Worm (Caenorhabditis elegans): ENCODE measurements around the gene grp-1.

Gene grp-1

DNA sequence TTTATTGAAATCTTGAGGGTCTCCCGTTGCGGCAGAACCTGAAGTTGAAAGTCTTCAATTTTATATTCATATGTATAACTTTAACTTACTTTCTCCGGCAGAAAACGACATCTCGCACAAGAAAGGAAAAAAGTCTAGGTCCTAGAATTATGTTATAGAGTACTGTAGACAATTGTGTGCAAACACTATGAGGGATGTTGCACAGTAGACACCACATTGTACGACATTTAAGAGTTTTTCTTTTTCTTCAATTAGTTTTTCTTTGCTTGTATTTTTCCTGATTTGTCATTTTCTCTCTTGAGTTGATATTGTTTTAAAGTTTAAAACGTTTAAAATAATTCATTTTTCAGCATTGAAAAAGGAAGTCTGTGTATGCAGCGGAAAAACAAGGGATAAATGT is at the start of gene grp-1, which contains the start of gene K06H7.7 (continued):
- TF ChIP-seq skn-1 (tag; optimal IDR thresholded peaks at IDR 0.05): peak; percentile 64
- peak; percentile 85 for TF ChIP-seq mep-1 (tag; optimal IDR thresholded peaks at IDR 0.05)
- no peak for TF ChIP-seq ets-5 (GFP tag; IDR thresholded peaks at IDR 0.05)
- TF ChIP-seq pqm-1 (tag; optimal IDR thresholded peaks at IDR 0.05): no peak
- no peak for TF ChIP-seq nhr-77 (tag; optimal IDR thresholded peaks at IDR 0.05)
- TF ChIP-seq lin-14 (GFP tag; optimal IDR thresholded peaks at IDR 0.05): no peak
- TF ChIP-seq efl-3 (GFP tag; optimal IDR thresholded peaks at IDR 0.05): no peak
- TF ChIP-seq ceh-90 (tag; optimal IDR thresholded peaks at IDR 0.05): no peak
- TF ChIP-seq dpl-1 (GFP tag; optimal IDR thresholded peaks at IDR 0.05): peak; percentile 67 to 77 (median 76)
- TF ChIP-seq hlh-17 (GFP tag; optimal IDR thresholded peaks at IDR 0.05; ENCODE audit: borderline replicate concordance): no peak
- TF ChIP-seq unc-86 (tag; optimal IDR thresholded peaks at IDR 0.05): peak; percentile 13
- no peak for TF ChIP-seq Y116A8C.19 (tag; optimal IDR thresholded peaks at IDR 0.05; ENCODE audit: borderline replicate concordance)
- TF ChIP-seq C04F5.9 (tag; optimal IDR thresholded peaks at IDR 0.05): peak; percentile 22
- no peak for TF ChIP-seq unc-130 (tag; optimal IDR thresholded peaks at IDR 0.05)
- no peak for TF ChIP-seq hpl-2 (GFP tag; optimal IDR thresholded peaks at IDR 0.05)
- TF ChIP-seq fkh-8 (tag; optimal IDR thresholded peaks at IDR 0.05): peak; percentile 38
- no peak for TF ChIP-seq pax-3 (tag; optimal IDR thresholded peaks at IDR 0.05)
- TF ChIP-seq lir-3 (tag; optimal IDR thresholded peaks at IDR 0.05; ENCODE audit: poor library complexity): peak; percentile 63
- peak; percentile 28 for TF ChIP-seq lin-13 (GFP tag; optimal IDR thresholded peaks at IDR 0.05)
- TF ChIP-seq nhr-11 (tag; optimal IDR thresholded peaks at IDR 0.05): no peak
- TF ChIP-seq C16A3.4 (tag; optimal IDR thresholded peaks at IDR 0.05): peak; percentile 36
- peak; percentile 37 to 52 (median 40) for TF ChIP-seq ceh-82 (tag; optimal IDR thresholded peaks at IDR 0.05)
- TF ChIP-seq jun-1 (tag; optimal IDR thresholded peaks at IDR 0.05): peak; percentile 19
- peak; percentile 78 for TF ChIP-seq nhr-85 (tag)
- peak; percentile 53 for TF ChIP-seq swsn-7 (tag; optimal IDR thresholded peaks at IDR 0.05)
- no peak for TF ChIP-seq nhr-28 (tag; optimal IDR thresholded peaks at IDR 0.05)
- TF ChIP-seq pag-3 (tag; optimal IDR thresholded peaks at IDR 0.05; ENCODE audit: borderline replicate concordance, insufficient read depth): no peak
- TF ChIP-seq xbp-1 (tag; optimal IDR thresholded peaks at IDR 0.05): peak; percentile 56
- TF ChIP-seq ceh-63 (GFP tag; optimal IDR thresholded peaks at IDR 0.05): no peak
- no peak for TF ChIP-seq ama-1 (optimal IDR thresholded peaks at IDR 0.05)
- TF ChIP-seq ceh-88 (GFP tag; IDR thresholded peaks at IDR 0.05): no peak

DNA sequence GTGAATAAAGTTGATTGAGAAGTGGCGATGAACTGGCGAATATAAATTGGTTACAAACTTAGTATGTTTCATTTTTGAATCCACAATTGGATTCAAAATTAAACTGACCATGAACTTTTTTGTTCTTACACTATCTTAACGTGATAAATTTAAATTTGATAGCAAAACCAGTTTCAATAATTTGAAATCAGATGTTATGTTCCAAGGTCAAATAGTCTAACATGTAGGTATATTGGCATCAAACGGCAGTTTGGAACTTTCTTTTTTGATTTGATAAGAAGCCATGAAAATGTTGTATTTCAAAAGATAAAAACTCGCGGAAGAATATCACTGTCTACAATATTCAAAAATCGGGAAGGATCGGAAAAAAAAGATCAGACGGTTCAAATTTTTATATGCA is 49.5 kb upstream of the grp-1 start:
- TF ChIP-seq ceh-90 (tag; optimal IDR thresholded peaks at IDR 0.05) (no peak), lsy-2 (tag; optimal IDR thresholded peaks at IDR 0.05) (peak in 1 of 2 experiments; percentile 16), grh-1 (GFP tag; IDR thresholded peaks at IDR 0.05) (peak; percentile 62), blmp-1 (tag; optimal IDR thresholded peaks at IDR 0.05) (peak; percentile 53), elt-3 (tag; optimal IDR thresholded peaks at IDR 0.05) (peak in 3 of 6 experiments; percentile 28 to 88 (median 64)), nhr-85 (tag) (peak; percentile 78), nhr-237 (tag; optimal IDR thresholded peaks at IDR 0.05) (no peak), lin-14 (GFP tag; optimal IDR thresholded peaks at IDR 0.05) (peak; percentile 21)

DNA sequence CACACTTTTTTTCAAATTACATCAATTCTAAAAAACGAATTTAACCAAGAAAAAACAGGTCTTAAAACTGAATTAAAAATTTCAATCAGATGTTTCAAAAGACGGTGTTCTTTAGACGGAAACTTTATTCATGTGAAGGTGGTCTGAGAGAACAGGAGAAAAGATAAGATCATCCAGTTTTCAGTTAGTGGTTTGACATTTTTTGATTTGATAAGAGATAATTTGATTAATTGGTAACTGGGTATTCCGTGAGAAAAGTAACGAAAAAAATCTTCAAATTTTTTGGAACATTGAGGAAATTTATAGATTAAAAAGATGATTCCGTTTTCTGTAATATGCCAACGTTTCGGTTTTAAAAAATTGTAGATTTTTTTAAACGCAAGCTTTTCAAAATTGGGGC is 49.0 kb upstream of the grp-1 start:
- TF ChIP-seq elt-3 (tag; optimal IDR thresholded peaks at IDR 0.05): peak in 4 of 6 experiments; percentile 1 to 80 (median 54)
- TF ChIP-seq nhr-85 (tag): peak; percentile 50
- no peak for TF ChIP-seq efl-1 (optimal IDR thresholded peaks at IDR 0.05)
- peak in 1 of 2 experiments; percentile 63 for TF ChIP-seq efl-1 (GFP tag; optimal IDR thresholded peaks at IDR 0.05 in 1 of 2)
- peak; percentile 35 for TF ChIP-seq blmp-1 (tag; optimal IDR thresholded peaks at IDR 0.05)
- TF ChIP-seq dsc-1 (tag; optimal IDR thresholded peaks at IDR 0.05): no peak

DNA sequence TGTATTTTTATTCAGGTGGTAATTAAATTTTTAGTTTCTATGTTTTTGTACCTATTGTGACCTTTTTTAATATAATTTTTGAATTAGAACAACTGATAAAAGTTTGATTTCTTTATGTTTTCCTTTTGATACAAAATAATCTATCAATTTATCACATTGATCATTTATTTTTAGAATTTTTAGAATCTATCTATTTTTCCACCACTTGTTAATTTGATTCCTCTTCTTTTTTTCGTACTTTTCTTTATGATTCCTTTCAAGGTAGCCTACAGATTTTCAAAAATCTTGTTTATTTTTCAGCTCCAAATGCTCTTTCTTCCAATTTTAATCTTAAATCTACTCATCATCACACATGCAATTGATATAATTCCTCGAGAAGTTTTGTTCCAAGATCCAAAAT is 47.6 kb upstream of the grp-1 start, which contains the start of gene dpf-6:
TSS of gene dpf-6 (plus strand) at position 301 of the 400 bp plus-strand sequence.
- TF ChIP-seq mab-9 (GFP tag; IDR thresholded peaks at IDR 0.05): no peak
- no peak for TF ChIP-seq C34B4.2 (tag; optimal IDR thresholded peaks at IDR 0.05)
- TF ChIP-seq nhr-28 (tag; optimal IDR thresholded peaks at IDR 0.05): no peak
- TF ChIP-seq nhr-11 (tag; optimal IDR thresholded peaks at IDR 0.05): no peak

Data from whole organism, L1 larva.